Fruit fly (Drosophila melanogaster) whole organism: Measurements from ENCODE around the gene CG31710.

Source experiments
- CG8478 ChIP-seq: fragments of >200 bp; optimal IDR thresholded peaks from 2 replicates; lab custom pipeline; 2018; ENCODE audit warnings: inconsistent platforms
- pan ChIP-seq: fragments of >200 bp; optimal IDR thresholded peaks from 2 replicates; lab custom pipeline; 2017
- psq ChIP-seq: fragments of >200 bp; optimal IDR thresholded peaks from 2 replicates; lab custom pipeline; 2017

dm6 chr2L:9656300-9656699, 49.5 kb downstream of the CG31710 start, which contains the start of gene CG33299:
- TF ChIP-seq psq (no peak), pan (lab: Kevin White, UChicago) (no peak), CG8478 (lab: Kevin White, UChicago) (no peak)
